Fruit fly (Drosophila melanogaster): ENCODE results near the gene CG4991.

Gene CG4991

dm6 chrX:17077290-17078138 is 14.1 kb upstream of the CG4991 start, which contains the start of gene wcy:
Gene wcy (minus strand): TSS chrX:17077897.
- TF ChIP-seq pad (GFP tag; optimal IDR thresholded peaks at IDR 0.05) (peak; percentile 67), CG12768 (GFP tag; optimal IDR thresholded peaks at IDR 0.05) (no peak), Hr96 (GFP tag; optimal IDR thresholded peaks at IDR 0.05) (no peak), Mnt (GFP tag; optimal IDR thresholded peaks at IDR 0.05) (peak; percentile 40), CG11617 (GFP tag; optimal IDR thresholded peaks at IDR 0.05) (no peak), bab1 (GFP tag; optimal IDR thresholded peaks at IDR 0.05) (peak; percentile 26), CG14711 (tag; optimal IDR thresholded peaks at IDR 0.05) (no peak), CG1620 (GFP tag; optimal IDR thresholded peaks at IDR 0.05) (peak; percentile 59), CG5204 (GFP tag; optimal IDR thresholded peaks at IDR 0.05) (no peak), tj (GFP tag; optimal IDR thresholded peaks at IDR 0.05) (peak; percentile 32), cic (GFP tag; optimal IDR thresholded peaks at IDR 0.05) (no peak), cnc (optimal IDR thresholded peaks at IDR 0.05) (no peak), Clk (GFP tag; optimal IDR thresholded peaks at IDR 0.05) (no peak), Crg-1 (GFP tag; optimal IDR thresholded peaks at IDR 0.05) (peak; percentile 6), CG33017 (tag; optimal IDR thresholded peaks at IDR 0.05) (no peak), ovo (GFP tag; optimal IDR thresholded peaks at IDR 0.05) (no peak), CG7101 (tag; optimal IDR thresholded peaks at IDR 0.05) (no peak), toe (GFP tag; optimal IDR thresholded peaks at IDR 0.05) (no peak), kay (GFP tag; ENCODE audit: borderline replicate concordance) (no peak), CG7045 (GFP tag; optimal IDR thresholded peaks at IDR 0.05) (no peak)

- TF ChIP-seq CG14711 (tag; optimal IDR thresholded peaks at IDR 0.05) = no peak
- peak; percentile 79 for TF ChIP-seq kay (GFP tag; ENCODE audit: borderline replicate concordance)
- TF ChIP-seq Crg-1 (GFP tag; optimal IDR thresholded peaks at IDR 0.05) = no peak
- TF ChIP-seq cnc (optimal IDR thresholded peaks at IDR 0.05) = no peak
- TF ChIP-seq CG1620 (GFP tag; optimal IDR thresholded peaks at IDR 0.05) = peak; percentile 30
- no peak for TF ChIP-seq Mnt (GFP tag; optimal IDR thresholded peaks at IDR 0.05)
- no peak for TF ChIP-seq Clk (GFP tag; optimal IDR thresholded peaks at IDR 0.05)
- no peak for TF ChIP-seq CG5204 (GFP tag; optimal IDR thresholded peaks at IDR 0.05)
- no peak for TF ChIP-seq Hr96 (GFP tag; optimal IDR thresholded peaks at IDR 0.05)
- TF ChIP-seq bab1 (GFP tag; optimal IDR thresholded peaks at IDR 0.05) = no peak
- no peak for TF ChIP-seq ovo (GFP tag; optimal IDR thresholded peaks at IDR 0.05)
- peak; percentile 15 for TF ChIP-seq CG11617 (GFP tag; optimal IDR thresholded peaks at IDR 0.05)
- no peak for TF ChIP-seq toe (GFP tag; optimal IDR thresholded peaks at IDR 0.05)
- TF ChIP-seq cic (GFP tag; optimal IDR thresholded peaks at IDR 0.05) = no peak
- TF ChIP-seq CG12768 (GFP tag; optimal IDR thresholded peaks at IDR 0.05) = no peak
- TF ChIP-seq CG7045 (GFP tag; optimal IDR thresholded peaks at IDR 0.05) = no peak
- TF ChIP-seq pad (GFP tag; optimal IDR thresholded peaks at IDR 0.05) = no peak
- TF ChIP-seq tj (GFP tag; optimal IDR thresholded peaks at IDR 0.05) = no peak
- no peak for TF ChIP-seq CG33017 (tag; optimal IDR thresholded peaks at IDR 0.05)
- TF ChIP-seq CG7101 (tag; optimal IDR thresholded peaks at IDR 0.05) = peak; percentile 3
Observed at dm6 chrX:17078139-17078977, 13.3 kb upstream of the CG4991 start, which contains the start of gene CG4949. Gene CG4949 (plus strand): TSS chrX:17078836.

dm6 chrX:17081147-17081546 is 10.5 kb upstream of the CG4991 start, which contains the start of gene CG4955:
Gene CG4955 (plus strand): TSS chrX:17081447.
- TF ChIP-seq tj (GFP tag; optimal IDR thresholded peaks at IDR 0.05) (no peak), cic (GFP tag; optimal IDR thresholded peaks at IDR 0.05) (no peak)

dm6 chrX:17087575-17087974 is 4.1 kb upstream of the CG4991 start, which contains the start of gene CG8945:
Gene CG8945 (minus strand): TSS chrX:17087675.
- TF ChIP-seq bab1 (GFP tag; optimal IDR thresholded peaks at IDR 0.05) (no peak), Hr96 (GFP tag; optimal IDR thresholded peaks at IDR 0.05) (no peak), pad (GFP tag; optimal IDR thresholded peaks at IDR 0.05) (no peak), CG5204 (GFP tag; optimal IDR thresholded peaks at IDR 0.05) (no peak)

- TF ChIP-seq Hr96 (GFP tag; optimal IDR thresholded peaks at IDR 0.05) (no peak), CG5204 (GFP tag; optimal IDR thresholded peaks at IDR 0.05) (no peak), cnc (optimal IDR thresholded peaks at IDR 0.05) (no peak), CG7101 (tag; optimal IDR thresholded peaks at IDR 0.05) (no peak), CG33017 (tag; optimal IDR thresholded peaks at IDR 0.05) (no peak), kay (GFP tag; ENCODE audit: borderline replicate concordance) (no peak), Clk (GFP tag; optimal IDR thresholded peaks at IDR 0.05) (no peak), CG12768 (GFP tag; optimal IDR thresholded peaks at IDR 0.05) (no peak), CG7045 (GFP tag; optimal IDR thresholded peaks at IDR 0.05) (no peak), CG1620 (GFP tag; optimal IDR thresholded peaks at IDR 0.05) (no peak), pad (GFP tag; optimal IDR thresholded peaks at IDR 0.05) (no peak), Mnt (GFP tag; optimal IDR thresholded peaks at IDR 0.05) (no peak), tj (GFP tag; optimal IDR thresholded peaks at IDR 0.05) (no peak)
Observed at dm6 chrX:17090585-17090984, 1.1 kb upstream of the CG4991 start.

dm6 chrX:17093431-17093830 is 1.8 kb downstream of the CG4991 start:
- no peak for TF ChIP-seq Mnt (GFP tag; optimal IDR thresholded peaks at IDR 0.05)
- TF ChIP-seq CG7045 (GFP tag; optimal IDR thresholded peaks at IDR 0.05) = no peak
- TF ChIP-seq CG33017 (tag; optimal IDR thresholded peaks at IDR 0.05) = no peak
- no peak for TF ChIP-seq cnc (optimal IDR thresholded peaks at IDR 0.05)
- no peak for TF ChIP-seq kay (GFP tag; ENCODE audit: borderline replicate concordance)
- TF ChIP-seq pad (GFP tag; optimal IDR thresholded peaks at IDR 0.05) = no peak
- no peak for TF ChIP-seq ovo (GFP tag; optimal IDR thresholded peaks at IDR 0.05)
- no peak for TF ChIP-seq Clk (GFP tag; optimal IDR thresholded peaks at IDR 0.05)
- TF ChIP-seq Hr96 (GFP tag; optimal IDR thresholded peaks at IDR 0.05) = no peak
- no peak for TF ChIP-seq CG5204 (GFP tag; optimal IDR thresholded peaks at IDR 0.05)

Measured in whole organism, adult.